3 worm cellular contexts compared by ENCODE assay signal in the genomic region with DNA sequence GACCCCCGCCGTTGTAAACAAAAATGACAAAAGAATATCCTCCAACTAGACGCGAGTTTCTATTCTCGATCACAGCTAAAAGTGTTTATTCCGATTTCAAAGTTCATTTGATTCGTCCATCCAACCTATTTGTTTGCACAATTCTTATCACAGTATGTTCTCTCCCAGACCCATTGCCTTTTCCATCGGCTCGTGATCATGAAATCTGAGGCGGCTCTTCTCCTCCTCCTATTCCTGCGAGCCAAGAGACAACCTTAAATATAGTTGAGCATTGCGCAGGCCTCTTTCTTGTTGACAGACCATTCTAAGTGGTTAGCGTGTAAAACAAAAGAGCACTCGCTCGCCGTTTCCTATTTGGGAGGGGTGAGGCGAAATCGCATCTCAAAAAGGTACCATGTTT.
TF ChIP-seq lines count a peak whose summit lies in the region.

No protein-coding gene starts in this region.

TF ChIP-seq in whole organism, L3 larva, 47 proteins besides CTCF, POLR2A, EP300 and RAD21:
- TF ChIP-seq pha-4 (tag; optimal IDR thresholded peaks at IDR 0.05; lab: Kevin White, UChicago) (peak; percentile 40), mdl-1 (tag; optimal IDR thresholded peaks at IDR 0.05; lab: Kevin White, UChicago) (no peak)

TF ChIP-seq in whole organism, L4 larva, 104 proteins besides CTCF, POLR2A, EP300 and RAD21:
- no peak for TF ChIP-seq lin-1 (GFP tag; IDR thresholded peaks at IDR 0.05; lab: Robert Waterston, UW)
- TF ChIP-seq aly-2 (tag; optimal IDR thresholded peaks at IDR 0.05; lab: Kevin White, UChicago): no peak
- TF ChIP-seq unc-62 (GFP tag; optimal IDR thresholded peaks at IDR 0.05 in 1 of 2; lab: Kevin White, UChicago): peak in 1 of 2 experiments; percentile 98
- TF ChIP-seq unc-62 (tag; optimal IDR thresholded peaks at IDR 0.05; lab: Kevin White, UChicago): no peak
- no peak for TF ChIP-seq dmd-6 (GFP tag; IDR thresholded peaks at IDR 0.05; lab: Robert Waterston, UW)
- no peak for TF ChIP-seq hlh-11 (tag; optimal IDR thresholded peaks at IDR 0.05; lab: Kevin White, UChicago)
- no peak for TF ChIP-seq T20F7.1 (GFP tag; optimal IDR thresholded peaks at IDR 0.05; lab: Kevin White, UChicago)
- no peak for TF ChIP-seq daf-12 (tag; optimal IDR thresholded peaks at IDR 0.05; lab: Kevin White, UChicago)
- TF ChIP-seq lin-29 (GFP tag; IDR thresholded peaks at IDR 0.05; lab: Robert Waterston, UW): no peak
- peak; percentile 18 for TF ChIP-seq aha-1 (tag; lab: Kevin White, UChicago)

TF ChIP-seq in whole organism, late embryonic, 69 proteins besides CTCF, POLR2A, EP300 and RAD21:
- peak; percentile 6 for TF ChIP-seq ceh-34 (tag; optimal IDR thresholded peaks at IDR 0.05; lab: Kevin White, UChicago)
- no peak for TF ChIP-seq C38D4.7 (GFP tag; optimal IDR thresholded peaks at IDR 0.05; lab: Kevin White, UChicago)
